Fruit fly (Drosophila melanogaster): ENCODE data around the gene cold.

dm6 chr2L:594048-594447, 20.0 kb downstream of the cold start:
- no peak for TF ChIP-seq CG8478 (optimal IDR thresholded peaks at IDR 0.05)
- no peak for TF ChIP-seq CTCF (optimal IDR thresholded peaks at IDR 0.05)

Measured in S2 (cell line).